Worm (Caenorhabditis elegans): ENCODE data around the gene Y51A2D.13.

The Y51A2D.13 gene

ce11 chrV:18614498-18614897, 34.9 kb upstream of the Y51A2D.13 start:
- TF ChIP-seq fkh-2 (tag; optimal IDR thresholded peaks at IDR 0.05), result no peak
- peak; percentile 45 for TF ChIP-seq jun-1 (tag; optimal IDR thresholded peaks at IDR 0.05)
- no peak for TF ChIP-seq fkh-10 (GFP tag; optimal IDR thresholded peaks at IDR 0.05)
- no peak for TF ChIP-seq nhr-28 (tag; optimal IDR thresholded peaks at IDR 0.05)
- TF ChIP-seq hmg-11 (tag; optimal IDR thresholded peaks at IDR 0.05), result no peak
- no peak for TF ChIP-seq nhr-67 (tag; optimal IDR thresholded peaks at IDR 0.05)
- TF ChIP-seq R02D3.7 (tag; optimal IDR thresholded peaks at IDR 0.05), result no peak
- TF ChIP-seq elt-1 (tag; optimal IDR thresholded peaks at IDR 0.05), result no peak
- TF ChIP-seq nfya-1 (tag; optimal IDR thresholded peaks at IDR 0.05; ENCODE audit: insufficient read depth), result peak; percentile 63
- no peak for TF ChIP-seq lin-39 (tag; optimal IDR thresholded peaks at IDR 0.05)
- TF ChIP-seq nhr-12 (tag; optimal IDR thresholded peaks at IDR 0.05), result no peak
- TF ChIP-seq daf-12 (tag; optimal IDR thresholded peaks at IDR 0.05), result no peak
- no peak for TF ChIP-seq mml-1 (tag; optimal IDR thresholded peaks at IDR 0.05)
- TF ChIP-seq nhr-77 (tag; optimal IDR thresholded peaks at IDR 0.05), result no peak
- no peak for TF ChIP-seq lsy-12 (tag; optimal IDR thresholded peaks at IDR 0.05)
- peak; percentile 73 for TF ChIP-seq elt-2 (tag; optimal IDR thresholded peaks at IDR 0.05)
- no peak for TF ChIP-seq ztf-11 (tag; optimal IDR thresholded peaks at IDR 0.05)
- no peak for TF ChIP-seq unc-62 (GFP tag; optimal IDR thresholded peaks at IDR 0.05)
- TF ChIP-seq ama-1 (optimal IDR thresholded peaks at IDR 0.05), result no peak
- no peak for TF ChIP-seq nhr-76 (tag; optimal IDR thresholded peaks at IDR 0.05)
- TF ChIP-seq egl-5 (tag; optimal IDR thresholded peaks at IDR 0.05), result no peak
- peak; percentile 98 for TF ChIP-seq skn-1 (tag; optimal IDR thresholded peaks at IDR 0.05)
- TF ChIP-seq tbx-2 (tag; optimal IDR thresholded peaks at IDR 0.05), result no peak
- TF ChIP-seq ceh-82 (tag; optimal IDR thresholded peaks at IDR 0.05), result no peak
- TF ChIP-seq sea-2 (GFP tag; optimal IDR thresholded peaks at IDR 0.05), result no peak
- no peak for TF ChIP-seq nhr-43 (tag; optimal IDR thresholded peaks at IDR 0.05; ENCODE audit: poor library complexity, severe bottlenecking)
- no peak for TF ChIP-seq ZK546.5 (tag; optimal IDR thresholded peaks at IDR 0.05)
- no peak for TF ChIP-seq nhr-11 (tag; optimal IDR thresholded peaks at IDR 0.05)
- peak; percentile 26 for TF ChIP-seq lin-15B (tag; optimal IDR thresholded peaks at IDR 0.05)
- TF ChIP-seq elt-3 (tag; optimal IDR thresholded peaks at IDR 0.05), result no peak
- peak; percentile 74 for TF ChIP-seq ceh-28 (tag; optimal IDR thresholded peaks at IDR 0.05)
- TF ChIP-seq mdl-1 (tag; optimal IDR thresholded peaks at IDR 0.05), result no peak
- no peak for TF ChIP-seq unc-39 (tag; optimal IDR thresholded peaks at IDR 0.05)
- no peak for TF ChIP-seq nhr-237 (tag; optimal IDR thresholded peaks at IDR 0.05)
- peak; percentile 17 for TF ChIP-seq nhr-23 (tag; optimal IDR thresholded peaks at IDR 0.05)
- TF ChIP-seq pqm-1 (tag; optimal IDR thresholded peaks at IDR 0.05), result peak; percentile 74
- TF ChIP-seq eor-1 (tag; optimal IDR thresholded peaks at IDR 0.05), result no peak
- TF ChIP-seq nhr-25 (tag; optimal IDR thresholded peaks at IDR 0.05), result peak; percentile 70
- TF ChIP-seq ceh-16 (tag; optimal IDR thresholded peaks at IDR 0.05), result no peak
- TF ChIP-seq zag-1 (tag; optimal IDR thresholded peaks at IDR 0.05), result no peak
- peak; percentile 83 for TF ChIP-seq pha-4 (tag; optimal IDR thresholded peaks at IDR 0.05)
- peak; percentile 6 for TF ChIP-seq snpc-4 (tag; optimal IDR thresholded peaks at IDR 0.05)
- TF ChIP-seq aly-2 (tag; optimal IDR thresholded peaks at IDR 0.05), result no peak
- TF ChIP-seq ceh-9 (tag; optimal IDR thresholded peaks at IDR 0.05), result no peak
- no peak for TF ChIP-seq fos-1 (tag; optimal IDR thresholded peaks at IDR 0.05)
- no peak for TF ChIP-seq ztf-4 (tag; optimal IDR thresholded peaks at IDR 0.05)
- TF ChIP-seq egl-27 (tag; optimal IDR thresholded peaks at IDR 0.05), result no peak

ce11 chrV:18613164-18613563, 33.6 kb upstream of the Y51A2D.13 start:
- TF ChIP-seq fos-1 (tag; optimal IDR thresholded peaks at IDR 0.05) (no peak), mml-1 (tag; optimal IDR thresholded peaks at IDR 0.05) (no peak), unc-62 (GFP tag; optimal IDR thresholded peaks at IDR 0.05) (no peak), ceh-9 (tag; optimal IDR thresholded peaks at IDR 0.05) (no peak), skn-1 (tag; optimal IDR thresholded peaks at IDR 0.05) (no peak), daf-12 (tag; optimal IDR thresholded peaks at IDR 0.05) (no peak), nhr-237 (tag; optimal IDR thresholded peaks at IDR 0.05) (no peak), pqm-1 (tag; optimal IDR thresholded peaks at IDR 0.05) (no peak), lin-39 (tag; optimal IDR thresholded peaks at IDR 0.05) (no peak), nhr-67 (tag; optimal IDR thresholded peaks at IDR 0.05) (no peak), nhr-23 (tag; optimal IDR thresholded peaks at IDR 0.05) (no peak), R02D3.7 (tag; optimal IDR thresholded peaks at IDR 0.05) (no peak), nhr-76 (tag; optimal IDR thresholded peaks at IDR 0.05) (no peak), sea-2 (GFP tag; optimal IDR thresholded peaks at IDR 0.05) (no peak), nhr-25 (tag; optimal IDR thresholded peaks at IDR 0.05) (no peak)
